Fruit fly (Drosophila melanogaster): ENCODE results near the gene mad2.

The mad2 gene

dm6 chr3L:5813016-5813415 lies at the start of gene mad2:
mad2 (minus strand) TSS chr3L:5813093.
- TF ChIP-seq pan (optimal IDR thresholded peaks at IDR 0.05): no peak
- no peak for TF ChIP-seq EcR (GFP tag; optimal IDR thresholded peaks at IDR 0.05)
- TF ChIP-seq psq (optimal IDR thresholded peaks at IDR 0.05): no peak
- no peak for TF ChIP-seq CG8478 (optimal IDR thresholded peaks at IDR 0.05)
- no peak for TF ChIP-seq Dll (optimal IDR thresholded peaks at IDR 0.05)
- TF ChIP-seq usp (GFP tag; optimal IDR thresholded peaks at IDR 0.05): no peak

DNA sequence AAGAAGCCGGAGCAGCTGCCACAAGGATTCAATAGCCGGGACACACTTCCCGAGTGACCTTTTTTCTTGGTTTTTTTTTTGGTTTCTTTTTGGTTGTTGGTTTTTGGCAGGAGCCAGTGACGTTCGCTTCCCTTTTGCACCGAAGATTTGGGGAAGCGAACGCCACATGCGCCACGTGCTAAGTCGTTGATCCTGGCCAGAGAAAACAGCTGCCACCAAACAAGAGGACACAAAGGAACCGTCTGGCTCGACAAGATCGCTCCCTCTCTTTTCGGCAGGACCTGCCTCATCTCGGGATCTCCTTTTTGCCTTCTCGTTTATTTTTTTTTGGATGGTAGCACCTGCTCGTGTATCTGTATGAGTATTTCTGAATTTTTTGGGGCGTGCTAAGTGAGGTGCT lies 46.1 kb upstream of the mad2 start:
- no peak for TF ChIP-seq EcR (GFP tag; optimal IDR thresholded peaks at IDR 0.05)

DNA sequence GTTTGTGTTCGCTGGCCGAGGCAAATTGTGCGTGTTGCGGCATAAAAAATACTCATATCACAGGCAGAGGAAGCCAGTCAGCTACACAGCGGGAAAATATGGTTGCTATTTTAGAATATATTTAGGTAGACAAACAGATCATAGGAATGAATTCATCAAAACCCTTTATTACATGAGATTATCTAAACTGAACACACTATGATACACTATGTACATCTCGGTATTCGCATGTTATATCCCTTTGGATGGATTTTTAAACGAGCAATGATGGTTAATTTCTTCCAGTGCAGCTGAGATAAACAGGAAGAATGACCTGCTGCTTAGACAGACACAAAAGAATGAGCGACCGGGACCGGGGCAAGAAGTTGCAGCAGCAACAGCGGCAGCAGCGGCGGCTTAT lies 44.0 kb upstream of the mad2 start:
- TF ChIP-seq psq (optimal IDR thresholded peaks at IDR 0.05): no peak
- no peak for TF ChIP-seq pan (optimal IDR thresholded peaks at IDR 0.05)

- TF ChIP-seq pan (optimal IDR thresholded peaks at IDR 0.05): no peak
- TF ChIP-seq psq (optimal IDR thresholded peaks at IDR 0.05): no peak
- no peak for TF ChIP-seq usp (GFP tag; optimal IDR thresholded peaks at IDR 0.05)
- TF ChIP-seq Dll (optimal IDR thresholded peaks at IDR 0.05): no peak
- no peak for TF ChIP-seq CG8478 (optimal IDR thresholded peaks at IDR 0.05)
- TF ChIP-seq EcR (GFP tag; optimal IDR thresholded peaks at IDR 0.05): no peak
These were observed 43.4 kb upstream of the mad2 start for dm6 chr3L:5856081-5856826.

- TF ChIP-seq CG8478 (optimal IDR thresholded peaks at IDR 0.05) (no peak), Dll (optimal IDR thresholded peaks at IDR 0.05) (no peak), usp (GFP tag; optimal IDR thresholded peaks at IDR 0.05) (no peak), pan (optimal IDR thresholded peaks at IDR 0.05) (no peak), psq (optimal IDR thresholded peaks at IDR 0.05) (no peak), EcR (GFP tag; optimal IDR thresholded peaks at IDR 0.05) (no peak)
These were observed 42.2 kb upstream of the mad2 start for dm6 chr3L:5855098-5855497.

DNA sequence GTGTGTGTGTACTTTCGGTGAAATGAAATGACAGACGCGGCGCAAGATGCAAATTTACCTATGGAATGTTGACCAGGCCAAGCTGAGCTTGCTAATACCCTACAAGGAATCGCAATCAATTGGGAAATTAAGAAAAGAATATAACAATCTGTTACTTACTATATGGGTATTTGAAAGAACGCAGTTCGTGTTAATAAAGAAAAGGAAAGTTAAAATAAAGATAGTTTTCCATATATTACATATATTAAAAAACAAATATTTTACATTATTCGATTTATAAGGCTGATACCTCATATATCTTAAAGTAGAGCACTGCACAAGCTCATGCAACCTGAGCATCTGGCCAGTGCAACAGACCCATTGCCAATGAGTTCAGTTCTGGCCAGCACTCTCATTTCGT lies 38.7 kb upstream of the mad2 start:
- TF ChIP-seq EcR (GFP tag; optimal IDR thresholded peaks at IDR 0.05) (no peak), usp (GFP tag; optimal IDR thresholded peaks at IDR 0.05) (no peak), Dll (optimal IDR thresholded peaks at IDR 0.05) (no peak), pan (optimal IDR thresholded peaks at IDR 0.05) (no peak), psq (optimal IDR thresholded peaks at IDR 0.05) (no peak), CG8478 (optimal IDR thresholded peaks at IDR 0.05) (no peak)

DNA sequence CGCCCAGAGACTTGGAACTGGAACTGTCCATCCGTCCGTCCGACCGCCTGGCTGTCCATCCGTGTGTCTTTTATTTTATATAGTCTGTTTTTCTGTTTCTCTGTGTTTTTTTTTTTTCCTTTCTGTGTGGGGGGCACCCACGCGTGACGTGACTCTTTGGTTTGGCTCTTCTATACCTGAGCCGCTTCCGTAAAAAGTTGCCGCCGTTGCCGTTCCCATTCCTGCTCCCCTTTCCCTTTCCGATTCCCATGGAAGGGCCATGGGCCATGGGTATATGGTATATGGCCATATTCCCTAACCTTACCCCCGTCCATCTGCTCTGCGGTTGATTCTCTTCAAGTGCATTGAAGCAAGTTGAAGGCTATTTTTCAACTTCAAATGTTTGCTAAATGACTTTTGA lies 36.0 kb upstream of the mad2 start:
- TF ChIP-seq CG8478 (optimal IDR thresholded peaks at IDR 0.05) (no peak), pan (optimal IDR thresholded peaks at IDR 0.05) (no peak)

DNA sequence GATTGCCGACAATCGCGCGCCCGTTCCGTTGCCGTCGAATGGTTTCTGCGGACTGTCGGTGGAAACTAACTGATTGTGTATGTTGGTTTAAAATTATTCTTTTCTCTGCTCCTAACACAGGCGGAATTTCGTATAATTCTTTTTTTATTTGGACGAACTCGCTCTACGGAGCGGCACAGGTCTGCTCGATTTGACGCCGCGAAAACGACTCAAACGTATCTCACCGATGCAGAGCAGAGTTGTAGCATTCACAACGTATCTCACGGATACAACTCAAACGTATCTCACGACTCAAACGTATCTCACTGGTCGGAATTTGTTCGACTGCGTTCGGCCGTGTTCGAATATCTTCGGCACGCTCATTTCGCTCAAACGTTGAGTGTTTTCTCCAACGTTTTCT lies 32.6 kb upstream of the mad2 start, which contains the start of gene vn:
vn (minus strand) TSS at position 199 of the 400 bp plus-strand sequence.
- TF ChIP-seq pan (optimal IDR thresholded peaks at IDR 0.05) (no peak), usp (GFP tag; optimal IDR thresholded peaks at IDR 0.05) (no peak), psq (optimal IDR thresholded peaks at IDR 0.05) (no peak), EcR (GFP tag; optimal IDR thresholded peaks at IDR 0.05) (no peak), Dll (optimal IDR thresholded peaks at IDR 0.05) (no peak), CG8478 (optimal IDR thresholded peaks at IDR 0.05) (no peak)

DNA sequence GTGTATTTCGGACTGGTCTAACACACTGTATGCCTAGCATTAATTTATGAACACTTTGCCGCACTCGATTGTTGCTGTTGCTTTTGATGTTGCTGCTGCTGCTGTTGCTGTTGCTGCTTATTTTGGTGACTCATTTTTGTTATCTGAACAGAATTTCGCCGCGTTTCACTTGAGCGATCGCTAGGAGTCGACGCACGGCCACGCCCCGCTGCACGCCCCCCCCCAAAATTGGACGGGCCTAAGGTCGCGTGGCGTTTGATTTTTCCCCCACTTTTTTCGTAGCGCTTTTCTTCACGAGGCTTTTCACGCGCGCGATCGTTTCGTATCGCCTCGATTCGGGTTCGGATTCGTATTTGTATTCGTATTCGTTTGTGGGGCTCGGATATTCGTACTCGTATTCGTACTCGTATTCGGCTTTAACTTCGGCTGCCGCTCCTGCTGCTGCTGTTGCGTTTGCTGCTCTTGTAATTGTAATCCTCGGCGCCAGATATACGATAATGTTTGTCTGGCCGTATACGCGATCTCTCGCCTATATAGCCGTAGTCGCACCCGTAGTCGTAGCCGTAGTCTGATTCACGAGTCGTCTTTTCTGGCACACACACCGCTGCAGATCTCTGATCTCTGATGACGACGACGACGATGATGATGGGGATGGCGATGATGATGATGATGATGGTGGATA lies 31.1 kb upstream of the mad2 start:
- TF ChIP-seq usp (GFP tag; optimal IDR thresholded peaks at IDR 0.05) (no peak), Dll (optimal IDR thresholded peaks at IDR 0.05) (no peak), CG8478 (optimal IDR thresholded peaks at IDR 0.05) (no peak), psq (optimal IDR thresholded peaks at IDR 0.05) (no peak), pan (optimal IDR thresholded peaks at IDR 0.05) (no peak), EcR (GFP tag; optimal IDR thresholded peaks at IDR 0.05) (no peak)

DNA sequence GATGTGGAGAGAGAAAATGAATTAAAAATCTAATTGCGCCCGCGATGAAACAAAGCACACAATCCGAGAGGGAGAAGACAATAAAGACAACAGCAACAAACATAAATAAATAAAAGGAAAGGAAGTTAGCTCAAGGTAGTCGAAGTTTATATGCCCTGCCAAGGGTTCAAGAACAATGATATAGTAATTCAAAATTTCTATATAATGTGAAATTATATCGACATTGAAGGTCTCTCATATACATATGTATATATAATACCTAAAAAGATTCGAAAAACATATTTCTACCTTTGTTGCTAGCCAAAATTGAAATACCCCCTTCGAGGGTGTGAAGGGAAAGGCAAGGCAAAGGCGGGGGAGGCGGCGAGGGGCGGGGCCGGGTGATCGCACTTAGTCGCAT lies 28.0 kb upstream of the mad2 start:
- no peak for TF ChIP-seq Dll (optimal IDR thresholded peaks at IDR 0.05)
- no peak for TF ChIP-seq psq (optimal IDR thresholded peaks at IDR 0.05)
- no peak for TF ChIP-seq pan (optimal IDR thresholded peaks at IDR 0.05)
- TF ChIP-seq usp (GFP tag; optimal IDR thresholded peaks at IDR 0.05): no peak
- TF ChIP-seq CG8478 (optimal IDR thresholded peaks at IDR 0.05): no peak
- TF ChIP-seq EcR (GFP tag; optimal IDR thresholded peaks at IDR 0.05): no peak

- TF ChIP-seq psq (optimal IDR thresholded peaks at IDR 0.05): no peak
- TF ChIP-seq usp (GFP tag; optimal IDR thresholded peaks at IDR 0.05): no peak
- no peak for TF ChIP-seq EcR (GFP tag; optimal IDR thresholded peaks at IDR 0.05)
These were observed 26.0 kb upstream of the mad2 start for dm6 chr3L:5838880-5839279.

DNA sequence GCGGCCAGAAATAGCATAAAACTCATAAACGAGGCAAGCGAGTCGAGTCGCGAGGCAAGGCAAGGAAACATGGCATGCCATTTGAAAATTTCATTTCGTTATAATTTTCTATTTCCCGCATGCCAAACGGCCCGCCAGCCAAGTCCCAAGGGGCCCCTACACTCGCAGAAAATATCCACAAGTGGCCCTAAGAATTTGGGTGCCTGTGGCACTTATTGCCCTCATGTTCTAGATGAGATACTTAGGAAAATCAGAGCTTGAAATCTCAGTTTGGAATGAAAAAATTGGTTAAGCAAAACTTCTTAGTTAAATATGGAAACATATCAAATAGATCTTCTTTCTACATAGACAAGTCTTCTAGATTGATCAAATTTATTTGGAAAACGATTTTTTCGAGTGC lies 25.4 kb upstream of the mad2 start:
- TF ChIP-seq usp (GFP tag; optimal IDR thresholded peaks at IDR 0.05) (no peak), Dll (optimal IDR thresholded peaks at IDR 0.05) (no peak), EcR (GFP tag; optimal IDR thresholded peaks at IDR 0.05) (no peak), psq (optimal IDR thresholded peaks at IDR 0.05) (no peak), pan (optimal IDR thresholded peaks at IDR 0.05) (no peak), CG8478 (optimal IDR thresholded peaks at IDR 0.05) (no peak)
